Fruit fly (Drosophila melanogaster): ENCODE measurements around the gene Gs1.

DNA sequence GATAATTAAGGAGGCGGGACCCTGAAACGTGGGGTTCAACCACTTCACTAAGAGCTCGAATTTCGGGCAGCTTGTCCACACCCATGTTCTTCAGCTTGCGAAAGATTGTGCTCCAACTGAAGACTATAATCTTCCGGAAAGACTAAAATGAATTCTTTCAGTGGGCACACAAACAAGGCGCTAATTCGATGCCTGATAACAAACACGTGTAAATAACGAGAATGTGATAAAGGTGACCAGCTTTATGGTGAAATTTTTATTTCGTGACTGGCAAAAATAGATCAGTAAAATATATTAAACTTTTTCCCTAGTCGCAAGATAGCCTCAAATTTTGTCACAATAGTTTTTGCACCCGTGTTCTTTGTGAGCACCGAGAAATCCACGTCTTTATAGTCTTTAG, 9.0 kb downstream of the Gs1 start, which contains the start of the genes CG31975 and ovm:
- TF ChIP-seq CG8478 (optimal IDR thresholded peaks at IDR 0.05) = no peak
- no peak for TF ChIP-seq CTCF (optimal IDR thresholded peaks at IDR 0.05)

All from S2 (cell line).